Fruit fly (Drosophila melanogaster): Measurements from ENCODE around the gene Grip163.
A peak's percentile ranks its signal among the peaks of the same experiment; 100 is the strongest.

Grip163 gene

dm6 chr3L:11992960-11993359 is 5.0 kb downstream of the Grip163 start, which contains the start of gene viaf (continued):
- peak; percentile 96 for TF ChIP-seq bbx (GFP tag; IDR thresholded peaks at IDR 0.05; ENCODE audit: partially characterized antibody)
- peak; percentile 77 for TF ChIP-seq vvl (GFP tag; IDR thresholded peaks at IDR 0.05)
- TF ChIP-seq Rfx (GFP tag; IDR thresholded peaks at IDR 0.05) = peak; percentile 77
- TF ChIP-seq nmo (GFP tag; optimal IDR thresholded peaks at IDR 0.05) = peak; percentile 73
- peak; percentile 63 for TF ChIP-seq CG1602 (GFP tag; optimal IDR thresholded peaks at IDR 0.05)
- TF ChIP-seq gcm2 (GFP tag; optimal IDR thresholded peaks at IDR 0.05) = no peak
- no peak for TF ChIP-seq Hand (GFP tag; optimal IDR thresholded peaks at IDR 0.05)
- TF ChIP-seq sug (tag; optimal IDR thresholded peaks at IDR 0.05) = no peak
- no peak for TF ChIP-seq CG17568 (GFP tag; optimal IDR thresholded peaks at IDR 0.05)
- TF ChIP-seq Sin3A (optimal IDR thresholded peaks at IDR 0.05) = no peak
- TF ChIP-seq CG12219 (GFP tag; optimal IDR thresholded peaks at IDR 0.05) = no peak
- TF ChIP-seq Trl (optimal IDR thresholded peaks at IDR 0.05) = no peak
- no peak for TF ChIP-seq Trl (GFP tag; optimal IDR thresholded peaks at IDR 0.05)
- TF ChIP-seq CG9437 (GFP tag; optimal IDR thresholded peaks at IDR 0.05) = no peak
- no peak for TF ChIP-seq Neu2 (GFP tag; optimal IDR thresholded peaks at IDR 0.05; ENCODE audit: borderline replicate concordance)
- peak; percentile 60 for TF ChIP-seq CoRest (tag; optimal IDR thresholded peaks at IDR 0.05)
- TF ChIP-seq CG10462 (GFP tag; optimal IDR thresholded peaks at IDR 0.05) = peak; percentile 23
- TF ChIP-seq CG2889 (GFP tag; IDR thresholded peaks at IDR 0.05) = no peak
- TF ChIP-seq hkb (optimal IDR thresholded peaks at IDR 0.05) = no peak
- TF ChIP-seq hkb (GFP tag; IDR thresholded peaks at IDR 0.05) = peak; percentile 66
- no peak for TF ChIP-seq CG6854 (GFP tag; optimal IDR thresholded peaks at IDR 0.05)
- TF ChIP-seq CG10267 (tag; optimal IDR thresholded peaks at IDR 0.05) = peak; percentile 70
- TF ChIP-seq CG15479 (GFP tag; optimal IDR thresholded peaks at IDR 0.05) = no peak
- no peak for TF ChIP-seq fu2 (GFP tag; optimal IDR thresholded peaks at IDR 0.05)
- TF ChIP-seq ato (GFP tag; IDR thresholded peaks at IDR 0.05; ENCODE audit: partially characterized antibody) = peak; percentile 86
- no peak for TF ChIP-seq da (GFP tag; optimal IDR thresholded peaks at IDR 0.05)
- TF ChIP-seq CG13424 (tag; optimal IDR thresholded peaks at IDR 0.05) = peak; percentile 64
- TF ChIP-seq CG12104 (GFP tag; optimal IDR thresholded peaks at IDR 0.05) = no peak
- no peak for TF ChIP-seq CG32767 (GFP tag; IDR thresholded peaks at IDR 0.05)
- TF ChIP-seq CG6254 (GFP tag; optimal IDR thresholded peaks at IDR 0.05) = no peak
- no peak for TF ChIP-seq fd102C (GFP tag; optimal IDR thresholded peaks at IDR 0.05)
- no peak for TF ChIP-seq toy (GFP tag; IDR thresholded peaks at IDR 0.05)
- TF ChIP-seq CG33213 (GFP tag; optimal IDR thresholded peaks at IDR 0.05) = no peak
- TF ChIP-seq insv (GFP tag; optimal IDR thresholded peaks at IDR 0.05) = no peak
- TF ChIP-seq ssp (GFP tag; IDR thresholded peaks at IDR 0.05) = no peak
- peak; percentile 58; the same call in 1 of the 2 replicates for TF ChIP-seq E2f2 (GFP tag; IDR thresholded peaks at IDR 0.05)
- TF ChIP-seq CG17328 (GFP tag; IDR thresholded peaks at IDR 0.05) = no peak
- TF ChIP-seq al (GFP tag; IDR thresholded peaks at IDR 0.05) = peak; percentile 49
- TF ChIP-seq sna (GFP tag; IDR thresholded peaks at IDR 0.05; ENCODE audit: partially characterized antibody) = peak; percentile 94
- no peak for TF ChIP-seq cad (GFP tag; optimal IDR thresholded peaks at IDR 0.05)
- no peak for TF ChIP-seq CG10321 (GFP tag; IDR thresholded peaks at IDR 0.05)
- no peak for TF ChIP-seq D (optimal IDR thresholded peaks at IDR 0.05)
- TF ChIP-seq D (GFP tag; optimal IDR thresholded peaks at IDR 0.05) = no peak
- TF ChIP-seq CG12942 (GFP tag; optimal IDR thresholded peaks at IDR 0.05) = peak; percentile 42
- TF ChIP-seq zen (tag; optimal IDR thresholded peaks at IDR 0.05) = peak; percentile 30
- TF ChIP-seq odd (GFP tag; optimal IDR thresholded peaks at IDR 0.05) = no peak
- no peak for TF ChIP-seq Deaf1 (tag; optimal IDR thresholded peaks at IDR 0.05)
- TF ChIP-seq shn (GFP tag; optimal IDR thresholded peaks at IDR 0.05) = no peak
- TF ChIP-seq bsh (GFP tag; optimal IDR thresholded peaks at IDR 0.05) = no peak
- TF ChIP-seq CG18599 (GFP tag; optimal IDR thresholded peaks at IDR 0.05) = no peak
- TF ChIP-seq gsb (GFP tag; IDR thresholded peaks at IDR 0.05) = no peak
- no peak for TF ChIP-seq lab (GFP tag; optimal IDR thresholded peaks at IDR 0.05)
- peak; percentile 52 for TF ChIP-seq CG10979 (tag; optimal IDR thresholded peaks at IDR 0.05)
